Fruit fly (Drosophila melanogaster) ovary, adult (tissue): ENCODE data around the gene mask.

Source experiments
- CG17801 ChIP-seq: fragments of 200-800 bp; optimal IDR thresholded peaks from 2 replicates; lab custom pipeline; 2019; ENCODE audit warnings: missing biosample characterization, mild to moderate bottlenecking, missing genetic modification characterization, moderate library complexity; ENCODE audit not compliant: partially characterized antibody

The mask gene

DNA sequence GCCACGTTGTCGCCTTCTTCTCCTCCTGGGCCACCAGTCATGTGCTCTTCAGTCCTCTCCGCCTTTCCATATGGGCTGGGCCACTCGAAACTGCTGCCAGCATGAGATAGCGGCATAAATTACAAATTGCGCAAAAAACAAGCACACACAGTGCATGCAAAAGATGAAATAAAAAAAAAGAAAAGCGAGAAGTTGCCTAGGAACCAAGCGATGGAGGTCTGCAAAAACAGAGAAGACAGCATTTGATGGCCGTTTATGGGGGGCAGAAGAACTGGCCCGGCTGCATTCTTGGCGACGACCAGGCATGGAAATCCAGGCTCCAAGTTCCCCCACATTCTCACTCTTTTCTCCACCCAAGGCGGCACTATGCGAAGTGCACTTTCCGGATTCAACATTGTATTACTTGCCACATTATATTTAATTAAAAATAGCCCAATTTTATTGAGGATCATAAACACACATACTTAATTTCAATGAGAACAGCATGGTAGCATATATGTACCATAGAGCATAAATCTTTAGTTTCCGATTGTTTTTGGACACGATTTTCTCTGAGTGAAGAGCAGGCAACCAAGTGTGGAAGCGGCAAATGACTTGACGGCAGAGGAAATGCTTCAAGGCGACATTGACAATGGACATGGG, 31.1 kb downstream of the mask start:
- no peak for TF ChIP-seq CG17801 (GFP tag; lab: Kevin White, UChicago)

- no peak for TF ChIP-seq CG17801 (GFP tag; lab: Kevin White, UChicago)
Observed at dm6 chr3R:24262923-24263322, 32.6 kb downstream of the mask start.

dm6 chr3R:24263588-24264413, 33.4 kb downstream of the mask start:
- TF ChIP-seq CG17801 (GFP tag; lab: Kevin White, UChicago) = no peak

dm6 chr3R:24264414-24265363, 34.3 kb downstream of the mask start:
- TF ChIP-seq CG17801 (GFP tag; lab: Kevin White, UChicago) = peak; percentile 26

DNA sequence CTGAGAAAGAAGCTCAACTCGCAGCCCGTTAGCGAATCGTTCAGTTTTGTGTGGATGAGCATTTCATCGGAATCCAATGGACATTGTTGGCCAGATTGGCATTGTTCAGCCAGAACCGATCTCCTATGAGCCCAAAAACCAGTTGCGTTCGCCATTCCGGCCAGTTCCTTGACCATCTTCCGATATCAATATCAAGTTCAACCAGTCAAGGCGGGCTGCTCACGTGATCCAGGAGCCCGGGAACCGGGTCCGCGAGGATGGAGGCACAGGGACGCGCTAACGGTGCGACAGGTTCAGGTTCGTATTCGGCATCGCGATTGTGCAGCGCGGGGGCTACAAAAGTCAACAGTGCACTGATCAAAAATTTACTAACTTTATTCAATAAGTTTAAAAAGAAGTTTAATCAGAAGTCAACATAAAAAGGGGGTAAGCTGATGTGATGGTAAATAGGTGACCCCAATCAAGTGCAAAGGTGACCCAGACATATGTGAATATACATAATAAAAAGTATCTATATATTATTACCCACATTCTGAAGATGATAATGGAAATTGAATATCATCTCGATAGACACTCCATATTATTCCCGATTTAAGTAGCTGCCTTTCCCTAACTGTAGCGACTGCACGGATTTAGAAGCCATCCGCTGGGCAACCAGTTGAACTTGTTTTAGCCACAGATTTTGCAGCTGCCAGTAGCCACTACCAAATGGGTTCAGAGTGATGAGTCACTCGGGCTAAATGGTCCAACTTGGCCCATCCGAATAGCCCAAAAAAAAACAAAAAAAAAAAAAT, 36.6 kb downstream of the mask start:
- no peak for TF ChIP-seq CG17801 (GFP tag; lab: Kevin White, UChicago)

DNA sequence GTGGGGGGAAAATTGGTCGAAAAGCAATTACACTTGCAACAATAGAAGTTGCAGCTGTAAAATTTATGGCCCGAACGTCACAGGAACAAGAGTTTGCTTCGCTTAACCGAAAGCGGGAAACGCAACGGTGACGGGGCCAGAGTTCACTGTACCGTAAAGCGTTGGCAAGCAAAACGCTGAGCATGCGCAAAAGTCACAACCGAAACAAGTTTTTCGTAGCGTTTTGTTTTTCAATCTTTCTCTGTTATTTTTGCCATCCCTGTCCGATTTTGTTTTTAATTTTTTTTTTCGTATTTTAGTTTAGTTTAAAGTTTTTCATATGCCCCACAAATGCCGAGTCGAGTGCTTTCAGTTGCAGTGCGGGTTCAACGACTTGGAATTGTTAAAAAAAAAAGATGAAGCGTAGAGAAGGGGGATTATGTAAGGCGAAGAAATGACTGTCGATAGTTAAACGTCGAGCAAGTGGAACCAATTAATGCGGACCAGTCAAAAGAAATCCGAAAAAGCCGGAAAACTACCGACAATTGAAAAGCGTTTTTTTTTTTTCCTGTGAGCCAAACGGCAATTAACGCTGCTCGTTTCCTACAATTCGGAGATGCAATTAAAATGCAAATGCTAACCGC, 37.3 kb downstream of the mask start:
- TF ChIP-seq CG17801 (GFP tag; lab: Kevin White, UChicago) = peak; percentile 42

- no peak for TF ChIP-seq CG17801 (GFP tag; lab: Kevin White, UChicago)
Observed at dm6 chr3R:24268293-24268692, 37.9 kb downstream of the mask start.

DNA sequence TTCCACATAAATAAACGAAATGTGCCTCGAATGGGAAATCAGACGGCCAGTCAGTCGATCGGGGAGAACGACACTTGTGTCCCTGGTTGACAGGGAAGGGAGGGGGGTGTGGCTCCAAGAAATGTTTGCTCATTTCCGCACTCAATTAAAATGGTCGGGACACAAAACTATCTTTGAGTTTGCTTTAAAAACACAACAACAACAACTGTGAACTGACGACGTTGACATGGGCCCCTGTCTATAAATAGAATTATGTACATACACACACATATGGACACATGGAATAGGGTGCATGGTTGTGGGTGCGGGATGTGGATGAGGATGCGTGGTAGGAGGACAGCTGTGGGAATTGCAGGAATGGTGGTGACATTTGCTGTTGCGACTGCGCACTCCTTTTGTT, 39.7 kb downstream of the mask start:
- no peak for TF ChIP-seq CG17801 (GFP tag; lab: Kevin White, UChicago)

dm6 chr3R:24270578-24270977, 40.2 kb downstream of the mask start:
- no peak for TF ChIP-seq CG17801 (GFP tag; lab: Kevin White, UChicago)

dm6 chr3R:24271071-24271470, 40.7 kb downstream of the mask start, which contains the start of gene jar:
jar (minus strand) TSS chr3R:24271233.
- TF ChIP-seq CG17801 (GFP tag; lab: Kevin White, UChicago) = peak; percentile 74

DNA sequence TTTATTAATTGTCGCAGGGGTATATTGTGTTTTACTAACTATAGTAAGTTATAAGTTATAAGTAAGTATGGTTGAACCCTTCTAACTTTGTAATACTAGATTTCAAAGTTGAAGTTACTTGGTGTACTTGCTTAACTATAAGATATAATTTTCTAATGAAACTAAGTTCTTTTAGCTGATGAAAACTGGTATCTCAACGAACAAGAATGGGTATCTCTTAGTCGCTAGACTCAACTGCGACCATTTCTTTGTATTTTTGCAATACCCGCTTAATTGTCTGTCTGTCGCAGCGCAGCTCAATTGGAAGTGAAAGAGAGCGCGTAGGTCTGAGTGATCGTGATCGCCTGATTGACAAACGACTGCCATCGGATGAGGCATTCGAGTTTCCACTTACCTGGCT, 41.9 kb downstream of the mask start:
- TF ChIP-seq CG17801 (GFP tag; lab: Kevin White, UChicago) = peak; percentile 58

- peak; percentile 37 for TF ChIP-seq CG17801 (GFP tag; lab: Kevin White, UChicago)
Observed at dm6 chr3R:24272775-24273290, 42.5 kb downstream of the mask start, which contains the start of gene Orct2. Orct2 (plus strand) TSS chr3R:24273029.

- TF ChIP-seq CG17801 (GFP tag; lab: Kevin White, UChicago) = no peak
Observed at dm6 chr3R:24274212-24274611, 43.9 kb downstream of the mask start.
